Fruit fly (Drosophila melanogaster): ENCODE measurements around the gene CG42685.

dm6 chr2L:14684966-14685365 lies 45.0 kb downstream of the CG42685 start:
- no peak for TF ChIP-seq psq (optimal IDR thresholded peaks at IDR 0.05)
- TF ChIP-seq ttk (optimal IDR thresholded peaks at IDR 0.05) = no peak

All from Kc167 (cell line).